Worm (Caenorhabditis elegans): ENCODE data around the gene T05A8.8.

DNA sequence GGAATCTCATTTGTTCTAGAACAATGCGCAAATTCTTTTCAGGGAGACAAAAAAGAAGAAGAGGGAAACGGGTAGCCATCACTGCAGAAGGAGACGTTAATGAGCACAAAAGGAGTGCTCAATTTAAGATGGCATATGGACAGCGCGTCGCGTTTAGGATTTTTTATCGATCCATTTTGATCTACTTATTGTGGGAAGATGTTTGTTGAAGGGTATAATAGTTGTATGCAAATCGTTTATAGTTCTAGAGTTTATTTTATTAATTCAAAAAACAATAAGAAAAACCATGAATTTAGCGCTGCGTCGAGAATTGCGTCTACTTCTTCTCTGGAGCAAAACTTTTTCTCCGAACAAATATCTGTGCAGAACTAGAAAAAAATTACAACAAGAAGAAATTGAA lies 37.1 kb downstream of the T05A8.8 start, which contains the start of gene sdz-9:
- TF ChIP-seq med-1 (GFP tag; optimal IDR thresholded peaks at IDR 0.05; ENCODE audit: insufficient read depth) (no peak), ref-1 (GFP tag; conservative IDR thresholded peaks at IDR 0.05) (no peak), flt-1 (GFP tag; IDR thresholded peaks at IDR 0.05) (no peak), ztf-29 (GFP tag; IDR thresholded peaks at IDR 0.05) (no peak), cog-1 (tag; optimal IDR thresholded peaks at IDR 0.05) (no peak)
